Fruit fly (Drosophila melanogaster): ENCODE data around the gene CG15365.

Gene CG15365

DNA sequence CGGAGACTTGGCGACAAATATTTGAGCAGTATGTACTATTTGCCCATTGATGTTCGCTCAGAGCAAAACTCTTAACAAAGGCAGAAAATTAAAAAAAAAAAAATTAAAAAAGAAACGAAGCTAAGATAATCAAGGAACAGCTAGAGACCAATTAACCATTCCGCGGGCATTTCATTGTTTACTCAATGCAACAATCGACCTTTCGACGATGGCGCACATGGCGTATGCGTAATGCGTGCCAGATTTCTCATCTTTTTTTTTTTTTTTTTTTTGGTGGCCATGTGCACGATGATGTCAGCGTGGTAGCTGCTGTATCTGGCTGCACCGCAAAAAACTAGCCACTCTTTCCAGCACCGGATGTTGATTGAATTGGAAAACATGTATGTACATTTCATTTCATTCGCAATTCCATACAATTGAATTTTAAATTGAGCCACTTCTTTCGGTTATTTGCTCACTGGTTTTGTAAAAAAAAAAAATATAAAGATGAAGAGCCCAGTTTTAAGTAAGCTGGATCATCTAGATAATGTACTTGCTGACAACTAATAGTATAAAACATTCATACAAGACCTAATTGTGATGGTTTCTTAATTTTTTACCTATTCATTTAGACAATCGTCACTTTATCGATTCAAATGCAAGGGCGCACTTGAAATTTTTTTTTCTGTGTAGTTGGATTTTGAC, 8.0 kb upstream of the CG15365 start:
- TF ChIP-seq toe (GFP tag; optimal IDR thresholded peaks at IDR 0.05) (peak; percentile 11), CG7101 (tag; optimal IDR thresholded peaks at IDR 0.05) (peak; percentile 1), CG11617 (GFP tag; optimal IDR thresholded peaks at IDR 0.05) (no peak), kay (GFP tag; ENCODE audit: borderline replicate concordance) (peak; percentile 33), Mnt (GFP tag; optimal IDR thresholded peaks at IDR 0.05) (peak; percentile 25), Clk (GFP tag; optimal IDR thresholded peaks at IDR 0.05) (no peak), CG1620 (GFP tag; optimal IDR thresholded peaks at IDR 0.05) (peak; percentile 32)

DNA sequence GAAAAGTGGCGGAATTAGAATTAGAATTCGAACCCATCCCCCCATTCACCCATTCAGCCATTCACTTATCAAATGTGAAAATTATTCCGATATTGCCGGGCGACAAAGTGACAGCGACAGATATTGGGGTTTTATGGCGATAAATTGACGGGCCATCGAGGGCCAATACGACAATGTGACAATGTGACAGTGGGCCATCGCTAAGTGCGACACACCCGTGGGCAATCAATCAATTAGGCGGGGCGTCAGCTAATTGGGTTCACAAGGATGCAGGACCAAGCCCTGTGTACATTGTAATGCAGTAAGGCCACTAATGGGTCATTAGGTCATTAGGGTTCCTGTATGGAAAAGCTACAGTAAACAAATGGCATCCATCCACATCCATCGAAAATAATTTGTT, 6.3 kb upstream of the CG15365 start:
- TF ChIP-seq CG14711 (tag; optimal IDR thresholded peaks at IDR 0.05) (no peak), Mnt (GFP tag; optimal IDR thresholded peaks at IDR 0.05) (no peak), CG5204 (GFP tag; optimal IDR thresholded peaks at IDR 0.05) (no peak), CG7101 (tag; optimal IDR thresholded peaks at IDR 0.05) (no peak), Crg-1 (GFP tag; optimal IDR thresholded peaks at IDR 0.05) (no peak), CG33017 (tag; optimal IDR thresholded peaks at IDR 0.05) (no peak), tj (GFP tag; optimal IDR thresholded peaks at IDR 0.05) (no peak), bab1 (GFP tag; optimal IDR thresholded peaks at IDR 0.05) (no peak), toe (GFP tag; optimal IDR thresholded peaks at IDR 0.05) (no peak), ovo (GFP tag; optimal IDR thresholded peaks at IDR 0.05) (no peak), pad (GFP tag; optimal IDR thresholded peaks at IDR 0.05) (no peak), CG1620 (GFP tag; optimal IDR thresholded peaks at IDR 0.05) (no peak), CG11617 (GFP tag; optimal IDR thresholded peaks at IDR 0.05) (no peak), cic (GFP tag; optimal IDR thresholded peaks at IDR 0.05) (no peak), Hr96 (GFP tag; optimal IDR thresholded peaks at IDR 0.05) (no peak), kay (GFP tag; ENCODE audit: borderline replicate concordance) (no peak)

DNA sequence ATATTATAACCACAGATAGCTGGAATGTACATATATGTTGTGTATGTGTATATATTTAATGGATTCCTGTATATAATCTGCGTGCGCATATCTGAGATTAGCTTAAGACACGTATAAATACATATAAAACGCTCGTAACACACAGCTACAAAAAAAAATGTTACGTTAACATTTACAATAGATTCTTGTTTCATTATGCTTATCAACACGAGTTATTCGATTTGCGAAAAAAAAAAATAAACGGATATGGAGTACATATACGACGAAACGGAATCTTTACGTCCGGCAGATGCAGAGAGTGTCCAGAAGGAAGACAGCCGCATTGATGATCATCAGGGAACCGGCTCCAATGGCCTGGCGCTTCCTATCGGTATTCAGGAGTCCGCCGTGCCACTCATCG, 3.5 kb upstream of the CG15365 start, which contains the start of gene CG10970:
Gene CG10970, minus strand, starts transcription at position 101 of the 400 bp plus-strand sequence.
- TF ChIP-seq Clk (GFP tag; optimal IDR thresholded peaks at IDR 0.05) (no peak), Crg-1 (GFP tag; optimal IDR thresholded peaks at IDR 0.05) (no peak), ovo (GFP tag; optimal IDR thresholded peaks at IDR 0.05) (no peak), bab1 (GFP tag; optimal IDR thresholded peaks at IDR 0.05) (no peak), cic (GFP tag; optimal IDR thresholded peaks at IDR 0.05) (no peak), kay (GFP tag; ENCODE audit: borderline replicate concordance) (no peak), cnc (optimal IDR thresholded peaks at IDR 0.05) (no peak), CG5204 (GFP tag; optimal IDR thresholded peaks at IDR 0.05) (no peak), CG14711 (tag; optimal IDR thresholded peaks at IDR 0.05) (no peak), CG7101 (tag; optimal IDR thresholded peaks at IDR 0.05) (no peak), CG11617 (GFP tag; optimal IDR thresholded peaks at IDR 0.05) (no peak), Hr96 (GFP tag; optimal IDR thresholded peaks at IDR 0.05) (no peak), tj (GFP tag; optimal IDR thresholded peaks at IDR 0.05) (no peak), CG33017 (tag; optimal IDR thresholded peaks at IDR 0.05) (no peak), CG1620 (GFP tag; optimal IDR thresholded peaks at IDR 0.05) (no peak), Mnt (GFP tag; optimal IDR thresholded peaks at IDR 0.05) (no peak)

DNA sequence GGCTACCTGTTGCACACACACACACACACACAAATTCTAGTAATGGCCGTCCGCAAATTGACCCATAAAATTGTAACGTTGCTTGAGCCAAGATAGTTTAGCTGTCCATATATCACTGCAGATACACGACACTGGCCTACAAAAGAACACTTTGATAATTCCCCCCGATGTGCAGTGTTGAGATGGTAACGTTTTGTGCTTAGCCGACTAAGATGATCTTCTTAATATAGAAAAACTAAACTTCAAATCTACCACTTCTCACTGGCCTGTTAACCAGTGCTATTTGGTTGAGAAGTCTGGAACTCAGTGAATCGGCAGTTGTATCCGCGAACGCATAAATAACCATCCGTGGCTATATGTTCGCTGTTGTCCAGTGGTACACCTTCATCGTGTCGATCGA, 1.0 kb upstream of the CG15365 start:
- TF ChIP-seq CG12768 (GFP tag; optimal IDR thresholded peaks at IDR 0.05): no peak
- TF ChIP-seq cic (GFP tag; optimal IDR thresholded peaks at IDR 0.05): no peak
- TF ChIP-seq CG11617 (GFP tag; optimal IDR thresholded peaks at IDR 0.05): no peak
- no peak for TF ChIP-seq CG1620 (GFP tag; optimal IDR thresholded peaks at IDR 0.05)
- no peak for TF ChIP-seq bab1 (GFP tag; optimal IDR thresholded peaks at IDR 0.05)
- no peak for TF ChIP-seq CG7045 (GFP tag; optimal IDR thresholded peaks at IDR 0.05)
- no peak for TF ChIP-seq CG33017 (tag; optimal IDR thresholded peaks at IDR 0.05)
- no peak for TF ChIP-seq kay (GFP tag; ENCODE audit: borderline replicate concordance)
- TF ChIP-seq toe (GFP tag; optimal IDR thresholded peaks at IDR 0.05): no peak
- TF ChIP-seq cnc (optimal IDR thresholded peaks at IDR 0.05): no peak
- TF ChIP-seq ovo (GFP tag; optimal IDR thresholded peaks at IDR 0.05): no peak
- no peak for TF ChIP-seq Hr96 (GFP tag; optimal IDR thresholded peaks at IDR 0.05)
- no peak for TF ChIP-seq Mnt (GFP tag; optimal IDR thresholded peaks at IDR 0.05)

DNA sequence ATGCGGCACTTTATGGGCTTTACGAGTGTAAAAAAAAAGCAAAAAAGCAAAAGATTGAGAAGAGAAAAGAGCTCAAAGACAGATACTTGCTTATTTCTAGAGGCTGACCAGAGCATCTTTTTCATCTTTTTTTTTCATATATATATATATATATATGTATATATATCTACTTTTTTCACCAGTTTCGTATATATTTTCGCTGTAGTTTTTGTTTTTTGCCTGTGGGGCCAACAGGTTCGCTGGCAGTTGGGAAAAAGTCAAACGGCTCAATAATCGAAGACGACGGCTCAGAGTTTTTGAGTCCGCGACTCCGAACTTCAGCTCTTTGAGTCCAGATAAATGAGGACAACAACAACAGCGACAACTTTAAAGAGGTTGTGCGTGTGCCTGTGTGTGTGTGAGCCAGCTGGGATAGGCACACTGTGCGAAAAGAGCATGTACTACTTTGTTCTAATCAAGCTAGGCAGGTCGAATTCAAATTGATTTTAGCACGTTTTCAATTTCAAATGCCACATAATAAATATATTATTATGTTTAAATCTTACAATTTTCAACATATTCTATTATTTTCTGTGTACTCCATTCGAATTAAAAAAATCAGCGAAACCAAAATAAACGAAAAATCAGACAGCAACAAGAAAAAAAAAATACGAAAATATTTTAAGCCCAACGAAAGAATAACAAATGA, 837 bp downstream of the CG15365 start:
- no peak for TF ChIP-seq cnc (optimal IDR thresholded peaks at IDR 0.05)
- TF ChIP-seq Mnt (GFP tag; optimal IDR thresholded peaks at IDR 0.05): no peak
- no peak for TF ChIP-seq CG12768 (GFP tag; optimal IDR thresholded peaks at IDR 0.05)
- TF ChIP-seq ovo (GFP tag; optimal IDR thresholded peaks at IDR 0.05): no peak
- TF ChIP-seq toe (GFP tag; optimal IDR thresholded peaks at IDR 0.05): no peak
- TF ChIP-seq tj (GFP tag; optimal IDR thresholded peaks at IDR 0.05): no peak
- no peak for TF ChIP-seq kay (GFP tag; ENCODE audit: borderline replicate concordance)
- TF ChIP-seq CG11617 (GFP tag; optimal IDR thresholded peaks at IDR 0.05): no peak
- TF ChIP-seq CG33017 (tag; optimal IDR thresholded peaks at IDR 0.05): no peak
- TF ChIP-seq CG7045 (GFP tag; optimal IDR thresholded peaks at IDR 0.05): no peak
- no peak for TF ChIP-seq pad (GFP tag; optimal IDR thresholded peaks at IDR 0.05)
- no peak for TF ChIP-seq CG7101 (tag; optimal IDR thresholded peaks at IDR 0.05)
- no peak for TF ChIP-seq CG5204 (GFP tag; optimal IDR thresholded peaks at IDR 0.05)

DNA sequence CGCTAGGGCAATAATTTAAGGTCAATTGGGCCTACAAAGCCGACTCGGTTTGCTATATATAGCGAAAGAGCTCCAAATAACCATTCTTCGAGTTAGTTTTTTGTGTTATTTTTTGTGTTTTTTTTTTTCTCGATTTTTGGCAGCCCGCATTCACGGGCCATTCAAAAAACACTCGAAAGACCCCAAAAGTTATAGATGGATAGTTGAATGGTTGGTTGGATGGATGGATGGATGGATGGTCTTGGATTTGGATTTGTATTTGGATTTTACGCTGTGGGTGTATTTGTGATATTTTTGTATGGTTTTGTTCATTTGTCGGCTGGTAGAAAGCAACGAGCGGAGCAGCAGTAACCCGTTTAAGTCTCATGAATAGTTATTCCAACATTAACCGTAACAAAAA, 3.8 kb downstream of the CG15365 start:
- TF ChIP-seq cnc (optimal IDR thresholded peaks at IDR 0.05) (no peak), cic (GFP tag; optimal IDR thresholded peaks at IDR 0.05) (no peak), CG33017 (tag; optimal IDR thresholded peaks at IDR 0.05) (no peak), Clk (GFP tag; optimal IDR thresholded peaks at IDR 0.05) (no peak), CG1620 (GFP tag; optimal IDR thresholded peaks at IDR 0.05) (no peak)
